Worm (Caenorhabditis elegans) whole organism, late embryonic: ENCODE results near the gene R05H10.1.

ENCODE experiments used
- C08G9.2 ChIP-seq: sonication (generic microtip); optimal IDR thresholded peaks from 2 replicates; lab custom pipeline; 2016; ENCODE audit warnings: mild to moderate bottlenecking, missing genetic modification characterization, moderate library complexity, missing compliant biosample characterization
- C38D4.7 ChIP-seq: fragments of 200-800 bp; sonication (Bioruptor generic); optimal IDR thresholded peaks from 2 replicates; lab custom pipeline; 2018; ENCODE audit warnings: mild to moderate bottlenecking, missing genetic modification characterization, moderate library complexity, missing compliant biosample characterization
- F13H6.1 ChIP-seq: sonication (generic microtip); optimal IDR thresholded peaks from 2 replicates; lab custom pipeline; 2016; ENCODE audit warnings: missing genetic modification characterization, missing compliant biosample characterization
- K02D7.2 ChIP-seq: sonication (generic microtip); optimal IDR thresholded peaks from 2 replicates; lab custom pipeline; 2017; ENCODE audit warnings: mild to moderate bottlenecking, missing genetic modification characterization, missing compliant biosample characterization
- Y22D7AL.16 ChIP-seq: sonication (generic microtip); optimal IDR thresholded peaks from 2 replicates; lab custom pipeline; 2016; ENCODE audit warnings: missing genetic modification characterization, missing compliant biosample characterization
- ahr-1 ChIP-seq: sonication (generic microtip); optimal IDR thresholded peaks from 2 replicates; lab custom pipeline; 2016; ENCODE audit warnings: missing genetic modification characterization, missing compliant biosample characterization
- ceh-18 ChIP-seq: sonication (generic microtip); optimal IDR thresholded peaks from 2 replicates; lab custom pipeline; 2016; ENCODE audit warnings: missing genetic modification characterization, missing compliant biosample characterization
- ceh-2 ChIP-seq: sonication (generic microtip); optimal IDR thresholded peaks from 2 replicates; lab custom pipeline; 2016; ENCODE audit warnings: missing genotype, missing genetic modification characterization, missing compliant biosample characterization
- ceh-22 ChIP-seq: sonication (generic microtip); optimal IDR thresholded peaks from 2 replicates; lab custom pipeline; 2017; ENCODE audit warnings: missing biosample characterization, missing genetic modification characterization
- ceh-31 ChIP-seq: sonication (generic microtip); optimal IDR thresholded peaks from 2 replicates; lab custom pipeline; 2016; ENCODE audit warnings: missing genetic modification characterization, missing compliant biosample characterization
- ceh-34 ChIP-seq: sonication (generic microtip); optimal IDR thresholded peaks from 2 replicates; lab custom pipeline; 2016; ENCODE audit warnings: mild to moderate bottlenecking, missing genetic modification characterization, missing compliant biosample characterization
- ceh-45 ChIP-seq: fragments of 200-800 bp; sonication (Bioruptor generic); IDR thresholded peaks from 2 replicates; pipeline ENCODE4 v1.3.6; 2022; ENCODE audit warnings: missing genetic modification reagents, missing genetic modification characterization, missing compliant biosample characterization
- ceh-6 ChIP-seq: fragments of 200-800 bp; sonication (Bioruptor generic); optimal IDR thresholded peaks from 2 replicates; lab custom pipeline; 2018; ENCODE audit warnings: mild to moderate bottlenecking, missing genetic modification characterization, missing compliant biosample characterization
- che-1 ChIP-seq: sonication (generic microtip); optimal IDR thresholded peaks from 2 replicates; lab custom pipeline; 2016; ENCODE audit warnings: mild to moderate bottlenecking, missing genetic modification characterization, missing compliant biosample characterization
- dve-1 ChIP-seq: sonication (generic microtip); optimal IDR thresholded peaks from 2 replicates; lab custom pipeline; 2017; ENCODE audit warnings: antibody characterized with exemption, mild to moderate bottlenecking, missing genetic modification characterization, missing compliant biosample characterization
- elt-2 ChIP-seq: sonication (generic microtip); optimal IDR thresholded peaks from 2 replicates; lab custom pipeline; 2016; ENCODE audit warnings: missing genetic modification reagents, missing genetic modification characterization, missing compliant biosample characterization
- elt-4 ChIP-seq: sonication (generic microtip); optimal IDR thresholded peaks from 2 replicates; lab custom pipeline; 2016; ENCODE audit warnings: missing genetic modification characterization, missing compliant biosample characterization
- ets-4 ChIP-seq: sonication (generic microtip); optimal IDR thresholded peaks from 2 replicates; lab custom pipeline; 2016; ENCODE audit warnings: missing genetic modification characterization, missing compliant biosample characterization
- eyg-1 ChIP-seq: sonication (generic microtip); optimal IDR thresholded peaks from 2 replicates; lab custom pipeline; 2016; ENCODE audit warnings: missing genotype, missing genetic modification characterization, missing compliant biosample characterization
- fax-1 ChIP-seq: sonication (generic microtip); optimal IDR thresholded peaks from 2 replicates; lab custom pipeline; 2016; ENCODE audit warnings: missing genotype, missing genetic modification characterization, missing compliant biosample characterization
- gmeb-2 ChIP-seq: sonication (generic microtip); optimal IDR thresholded peaks from 2 replicates; lab custom pipeline; 2016; ENCODE audit warnings: missing genetic modification characterization, inconsistent platforms, missing compliant biosample characterization
- lim-6 ChIP-seq: sonication (generic microtip); optimal IDR thresholded peaks from 2 replicates; lab custom pipeline; 2016; ENCODE audit warnings: missing genetic modification characterization, missing compliant biosample characterization
- lin-11 ChIP-seq: fragments of 200-800 bp; sonication (Bioruptor generic); optimal IDR thresholded peaks from 2 replicates; lab custom pipeline; 2018; ENCODE audit warnings: mild to moderate bottlenecking, missing genetic modification characterization, missing compliant biosample characterization
- mec-3 ChIP-seq: sonication (generic microtip); optimal IDR thresholded peaks from 2 replicates; lab custom pipeline; 2016; ENCODE audit warnings: borderline replicate concordance, missing genetic modification characterization, missing compliant biosample characterization
- nfya-1 ChIP-seq: sonication (generic microtip); optimal IDR thresholded peaks from 2 replicates; lab custom pipeline; 2017; ENCODE audit warnings: missing genetic modification characterization, mild to moderate bottlenecking, missing compliant biosample characterization, antibody characterized with exemption, moderate library complexity
- pag-3 ChIP-seq: sonication (generic microtip); optimal IDR thresholded peaks from 2 replicates; lab custom pipeline; 2016; ENCODE audit warnings: missing compliant biosample characterization, missing genetic modification characterization, borderline replicate concordance
- pat-9 ChIP-seq: fragments of 200-800 bp; sonication (Bioruptor generic); optimal IDR thresholded peaks from 2 replicates; lab custom pipeline; 2018; ENCODE audit warnings: mild to moderate bottlenecking, missing genetic modification characterization, moderate library complexity, missing compliant biosample characterization
- pax-1 ChIP-seq: fragments of 150-350 bp; optimal IDR thresholded peaks from 2 replicates; lab custom pipeline; 2014; ENCODE audit warnings: missing biosample characterization, missing genetic modification characterization
- pqm-1 ChIP-seq: sonication (generic microtip); optimal IDR thresholded peaks from 2 replicates; lab custom pipeline; 2016; ENCODE audit warnings: missing genetic modification characterization, missing compliant biosample characterization
- sox-2 ChIP-seq: fragments of 200-800 bp; sonication (Bioruptor generic); IDR thresholded peaks from 2 replicates; pipeline ENCODE4 v1.3.6; 2022; ENCODE audit warnings: missing genetic modification reagents, missing genetic modification characterization, missing compliant biosample characterization
- tbx-2 ChIP-seq: sonication (generic microtip); optimal IDR thresholded peaks from 2 replicates; lab custom pipeline; 2016; ENCODE audit warnings: missing genetic modification characterization, missing compliant biosample characterization
- unc-42 ChIP-seq: sonication (generic microtip); optimal IDR thresholded peaks from 2 replicates; lab custom pipeline; 2016; ENCODE audit warnings: missing genotype, missing genetic modification characterization, missing compliant biosample characterization
- unc-55 ChIP-seq: sonication (generic microtip); optimal IDR thresholded peaks from 2 replicates; lab custom pipeline; 2017; ENCODE audit warnings: missing biosample characterization, missing genetic modification reagents, missing genetic modification characterization
- unc-86 ChIP-seq: sonication (generic microtip); optimal IDR thresholded peaks from 2 replicates; lab custom pipeline; 2016; ENCODE audit warnings: missing genetic modification characterization, missing compliant biosample characterization
- ztf-16 ChIP-seq: sonication (generic microtip); optimal IDR thresholded peaks from 2 replicates; lab custom pipeline; 2017; ENCODE audit warnings: missing genetic modification characterization, missing compliant biosample characterization

Gene R05H10.1

ce11 chrII:14812231-14812630 lies 39.4 kb upstream of the R05H10.1 start, which contains the start of gene osta-3:
TSS of gene osta-3 (plus strand) at chrII:14812531.
- TF ChIP-seq gmeb-2 (tag; lab: Kevin White, UChicago), result no peak
- no peak for TF ChIP-seq K02D7.2 (tag; lab: Kevin White, UChicago)
- TF ChIP-seq ceh-18 (tag; lab: Kevin White, UChicago), result no peak
- TF ChIP-seq ahr-1 (tag; lab: Kevin White, UChicago), result no peak
- TF ChIP-seq unc-86 (tag; lab: Kevin White, UChicago), result no peak
- TF ChIP-seq lim-6 (tag; lab: Kevin White, UChicago), result no peak
- TF ChIP-seq pqm-1 (tag; lab: Kevin White, UChicago), result no peak
- TF ChIP-seq ceh-34, result no peak
- no peak for TF ChIP-seq pat-9 (tag; lab: Kevin White, UChicago)

ce11 chrII:14812661-14813060 lies 39.0 kb upstream of the R05H10.1 start:
- TF ChIP-seq sox-2 (no peak), elt-2 (tag; lab: Kevin White, UChicago) (peak; percentile 38)
- TF ChIP-seq, all 69 proteins: peak for 1

ce11 chrII:14813106-14813505 lies 38.5 kb upstream of the R05H10.1 start:
- TF ChIP-seq lin-11 (no peak), C38D4.7 (GFP tag; lab: Kevin White, UChicago) (no peak), pag-3 (tag; lab: Kevin White, UChicago) (no peak), Y22D7AL.16 (tag; lab: Kevin White, UChicago) (no peak), elt-4 (no peak), ceh-45 (no peak), F13H6.1 (tag; lab: Kevin White, UChicago) (no peak), tbx-2 (tag; lab: Kevin White, UChicago) (no peak), ztf-16 (tag; lab: Kevin White, UChicago) (no peak), unc-86 (tag; lab: Kevin White, UChicago) (no peak), che-1 (tag; lab: Kevin White, UChicago) (no peak), lim-6 (tag; lab: Kevin White, UChicago) (no peak), ceh-2 (no peak), ceh-22 (no peak), eyg-1 (tag; lab: Kevin White, UChicago) (no peak), ets-4 (no peak), fax-1 (tag; lab: Kevin White, UChicago) (no peak), mec-3 (tag; lab: Kevin White, UChicago) (no peak), C08G9.2 (tag; lab: Kevin White, UChicago) (no peak)
- TF ChIP-seq, all 69 proteins: peak for 0

- TF ChIP-seq ceh-6 (GFP tag; lab: Kevin White, UChicago), result no peak
- no peak for TF ChIP-seq gmeb-2 (tag; lab: Kevin White, UChicago)
- no peak for TF ChIP-seq lin-11
- peak; percentile 51 for TF ChIP-seq ceh-31 (tag; lab: Kevin White, UChicago)
- TF ChIP-seq elt-2 (tag; lab: Kevin White, UChicago), result peak; percentile 37
- TF ChIP-seq pax-1 (tag; lab: Kevin White, UChicago), result peak; percentile 25
- TF ChIP-seq unc-42, result no peak
- TF ChIP-seq unc-55 (GFP tag; lab: Kevin White, UChicago), result peak; percentile 63
- TF ChIP-seq dve-1 (tag; lab: Kevin White, UChicago), result peak; percentile 66
- peak; percentile 46 for TF ChIP-seq nfya-1 (tag; lab: Kevin White, UChicago)
- TF ChIP-seq tbx-2 (tag; lab: Kevin White, UChicago), result peak; percentile 15
- TF ChIP-seq, all 69 proteins: peak for 7
These were observed 36.6 kb upstream of the R05H10.1 start, which contains the start of gene W01D2.1 for ce11 chrII:14814894-14815568. TSS of gene W01D2.1 (plus strand) at chrII:14815518.
